Fruit fly (Drosophila melanogaster) whole organism, embryonic: ENCODE data around the gene vnd.

ENCODE experiments used
- B-H2 ChIP-seq: fragments of 200-800 bp; sonication (Bioruptor generic); optimal IDR thresholded peaks from 2 replicates; lab custom pipeline; 2018; ENCODE audit warnings: missing biosample characterization, mild to moderate bottlenecking, missing genetic modification characterization
- CG11695 ChIP-seq: fragments of 200-800 bp; sonication (Bioruptor generic); IDR thresholded peaks from 3 replicates; pipeline ENCODE4 v1.3.6; 2022; ENCODE audit warnings: missing biosample characterization, missing genetic modification characterization
- CG12769 ChIP-seq: fragments of 200-800 bp; sonication (Bioruptor generic); optimal IDR thresholded peaks from 2 replicates; lab custom pipeline; 2019; ENCODE audit warnings: missing biosample characterization, mild to moderate bottlenecking, missing genetic modification characterization, moderate library complexity
- CG12942 ChIP-seq: fragments of 200-800 bp; sonication (Bioruptor generic); optimal IDR thresholded peaks from 3 replicates; lab custom pipeline; 2016; ENCODE audit warnings: missing biosample characterization, missing genetic modification characterization
- CG13123 ChIP-seq: fragments of 200-800 bp; sonication (Bioruptor generic); optimal IDR thresholded peaks from 2 replicates; lab custom pipeline; 2016; ENCODE audit warnings: missing biosample characterization, missing genetic modification characterization
- CG15269 ChIP-seq: fragments of 200-800 bp; sonication (Bioruptor generic); optimal IDR thresholded peaks from 2 replicates; lab custom pipeline; 2018; ENCODE audit warnings: missing biosample characterization, mild to moderate bottlenecking, missing genetic modification characterization, moderate library complexity
- CG1529 ChIP-seq: fragments of 200-800 bp; sonication (Bioruptor generic); optimal IDR thresholded peaks from 3 replicates; lab custom pipeline; 2018; ENCODE audit warnings: missing biosample characterization, missing genetic modification characterization
- CG15696 ChIP-seq: fragments of 200-800 bp; sonication (Bioruptor generic); optimal IDR thresholded peaks from 2 replicates; lab custom pipeline; 2019; ENCODE audit warnings: missing biosample characterization, mild to moderate bottlenecking, missing genetic modification characterization, moderate library complexity
- CG17328 ChIP-seq: fragments of 200-800 bp; sonication (Bioruptor generic); IDR thresholded peaks from 2 replicates; pipeline ENCODE4 v1.3.6; 2022; ENCODE audit warnings: missing biosample characterization, missing genetic modification characterization
- CG2116 ChIP-seq: fragments of 200-800 bp; sonication (Bioruptor generic); optimal IDR thresholded peaks from 3 replicates; lab custom pipeline; 2018; ENCODE audit warnings: missing biosample characterization, mild to moderate bottlenecking, missing genetic modification characterization
- CG32772 ChIP-seq: fragments of 200-800 bp; sonication (Bioruptor generic); IDR thresholded peaks from 2 replicates; pipeline ENCODE4 v1.3.6; 2022; ENCODE audit warnings: missing biosample characterization, missing genetic modification characterization
- CG33213 ChIP-seq: fragments of 200-800 bp; sonication (Bioruptor generic); optimal IDR thresholded peaks from 3 replicates; lab custom pipeline; 2016; ENCODE audit warnings: missing biosample characterization, missing genetic modification characterization
- CG34224 ChIP-seq: fragments of 200-800 bp; sonication (Bioruptor generic); IDR thresholded peaks from 3 replicates; pipeline ENCODE4 v1.3.6; 2022; ENCODE audit warnings: missing biosample characterization, missing genetic modification characterization; ENCODE audit not compliant: partially characterized antibody
- CG34422 ChIP-seq: fragments of 200-800 bp; sonication (Bioruptor generic); IDR thresholded peaks from 3 replicates; pipeline ENCODE4 v1.3.6; 2022; ENCODE audit warnings: missing biosample characterization, missing genetic modification characterization
- CG4360 ChIP-seq: fragments of 200-800 bp; sonication (Bioruptor generic); IDR thresholded peaks from 2 replicates; pipeline ENCODE4 v1.3.6; 2022; ENCODE audit warnings: missing biosample characterization, missing genetic modification characterization
- CG43689 ChIP-seq: fragments of 200-800 bp; sonication (Bioruptor generic); IDR thresholded peaks from 2 replicates; pipeline ENCODE4 v1.3.6; 2022; ENCODE audit warnings: missing biosample characterization, missing genetic modification characterization
- CG7372 ChIP-seq: fragments of 200-800 bp; sonication (Bioruptor generic); IDR thresholded peaks from 2 replicates; pipeline ENCODE4 v1.3.6; 2022; ENCODE audit warnings: missing biosample characterization, missing genetic modification characterization
- CG7556 ChIP-seq: fragments of 200-800 bp; sonication (Bioruptor generic); optimal IDR thresholded peaks from 2 replicates; lab custom pipeline; 2017; ENCODE audit warnings: missing biosample characterization, mild to moderate bottlenecking, missing genetic modification characterization
- CG8924 ChIP-seq: fragments of 200-800 bp; optimal IDR thresholded peaks from 3 replicates; lab custom pipeline; 2019; ENCODE audit warnings: missing biosample characterization, mild to moderate bottlenecking, missing genetic modification characterization, moderate library complexity
- CHES-1-like ChIP-seq: fragments of 200-800 bp; sonication (Bioruptor generic); optimal IDR thresholded peaks from 2 replicates; lab custom pipeline; 2016; ENCODE audit warnings: missing biosample characterization, missing genetic modification characterization
- CTCF ChIP-seq: fragments of 200-800 bp; sonication (Bioruptor generic); optimal IDR thresholded peaks from 2 replicates; lab custom pipeline; 2017; ENCODE audit warnings: missing biosample characterization, mild to moderate bottlenecking, missing genetic modification characterization, moderate library complexity
- Dip3 ChIP-seq: fragments of 200-800 bp; sonication (Bioruptor generic); optimal IDR thresholded peaks from 3 replicates; lab custom pipeline; 2016; ENCODE audit warnings: missing biosample characterization, missing genetic modification characterization
- Dref ChIP-seq: fragments of 200-800 bp; sonication (Bioruptor generic); IDR thresholded peaks from 2 replicates; pipeline ENCODE4 v1.3.6; 2022; ENCODE audit warnings: missing biosample characterization, missing genetic modification characterization
- Ets65A ChIP-seq: fragments of 200-800 bp; sonication (Bioruptor generic); peaks from one replicate; lab custom pipeline; 2016; ENCODE audit warnings: missing biosample characterization, missing genetic modification characterization
- H2.0 ChIP-seq: fragments of 200-800 bp; sonication (Bioruptor generic); IDR thresholded peaks from 2 replicates; pipeline ENCODE4 v1.3.6; 2022; ENCODE audit warnings: missing biosample characterization, missing genetic modification characterization
- Hmx ChIP-seq: fragments of 200-800 bp; sonication (Bioruptor generic); optimal IDR thresholded peaks from 2 replicates; lab custom pipeline; 2016; ENCODE audit warnings: missing biosample characterization, missing genetic modification characterization
- Mes4 ChIP-seq: fragments of 200-800 bp; sonication (Bioruptor generic); optimal IDR thresholded peaks from 2 replicates; lab custom pipeline; 2016; ENCODE audit warnings: missing biosample characterization, missing genetic modification characterization
- NC2α ChIP-seq: fragments of 200-800 bp; sonication (Bioruptor generic); optimal IDR thresholded peaks from 2 replicates; lab custom pipeline; 2016; ENCODE audit warnings: missing biosample characterization, missing genetic modification characterization
- Optix ChIP-seq: fragments of 200-800 bp; sonication (Bioruptor generic); IDR thresholded peaks from 3 replicates; pipeline ENCODE4 v1.3.6; 2022; ENCODE audit warnings: missing biosample characterization, missing genetic modification characterization
- Spps ChIP-seq: fragments of 200-800 bp; sonication (Bioruptor generic); optimal IDR thresholded peaks from 2 replicates; lab custom pipeline; 2018; ENCODE audit warnings: missing biosample characterization, mild to moderate bottlenecking, missing genetic modification characterization
- Sry-β ChIP-seq: fragments of 200-800 bp; sonication (Bioruptor generic); optimal IDR thresholded peaks from 2 replicates; lab custom pipeline; 2018; ENCODE audit warnings: missing biosample characterization, mild to moderate bottlenecking, missing genetic modification characterization, moderate library complexity
- Ssrp ChIP-seq: fragments of 200-800 bp; sonication (Bioruptor generic); optimal IDR thresholded peaks from 2 replicates; lab custom pipeline; 2018; ENCODE audit warnings: missing biosample characterization, mild to moderate bottlenecking, missing genetic modification characterization, moderate library complexity
- Vsx1 ChIP-seq: fragments of 200-800 bp; sonication (Bioruptor generic); optimal IDR thresholded peaks from 2 replicates; lab custom pipeline; 2017; ENCODE audit warnings: missing biosample characterization, mild to moderate bottlenecking, missing genetic modification characterization, missing genetic modification reagents
- YL-1 ChIP-seq: fragments of 200-800 bp; sonication (Bioruptor generic); optimal IDR thresholded peaks from 3 replicates; lab custom pipeline; 2017; ENCODE audit warnings: missing biosample characterization, mild to moderate bottlenecking, missing genetic modification characterization
- ap ChIP-seq: fragments of 200-800 bp; sonication (Bioruptor generic); IDR thresholded peaks from 2 replicates; pipeline ENCODE4 v1.3.6; 2022; ENCODE audit warnings: missing biosample characterization, missing genetic modification characterization
- az2 ChIP-seq: fragments of 200-800 bp; sonication (Bioruptor generic); optimal IDR thresholded peaks from 3 replicates; lab custom pipeline; 2016; ENCODE audit warnings: missing biosample characterization, missing genetic modification characterization
- chn ChIP-seq: fragments of 200-800 bp; sonication (Bioruptor generic); optimal IDR thresholded peaks from 2 replicates; lab custom pipeline; 2016; ENCODE audit warnings: missing biosample characterization, missing genetic modification characterization
- cwo ChIP-seq: fragments of 200-800 bp; sonication (Bioruptor generic); optimal IDR thresholded peaks from 3 replicates; lab custom pipeline; 2017; ENCODE audit warnings: missing biosample characterization, missing genetic modification characterization, mild to moderate bottlenecking, moderate library complexity, missing genetic modification reagents
- da ChIP-seq: fragments of 200-800 bp; sonication (Bioruptor generic); optimal IDR thresholded peaks from 2 replicates; lab custom pipeline; 2016; ENCODE audit warnings: missing biosample characterization, missing genetic modification characterization
- dimm ChIP-seq: fragments of 200-800 bp; sonication (Bioruptor generic); IDR thresholded peaks from 2 replicates; pipeline ENCODE4 v1.3.6; 2022; ENCODE audit warnings: missing biosample characterization, missing genetic modification characterization
- eyg ChIP-seq: fragments of 200-800 bp; sonication (Bioruptor generic); optimal IDR thresholded peaks from 3 replicates; lab custom pipeline; 2016; ENCODE audit warnings: missing biosample characterization, missing genetic modification characterization
- jing ChIP-seq: fragments of 200-800 bp; sonication (Bioruptor generic); optimal IDR thresholded peaks from 2 replicates; lab custom pipeline; 2018; ENCODE audit warnings: missing biosample characterization, mild to moderate bottlenecking, missing genetic modification characterization
- kni ChIP-seq: fragments of 200-800 bp; sonication (Bioruptor generic); optimal IDR thresholded peaks from 3 replicates; lab custom pipeline; 2017; ENCODE audit warnings: mild to moderate bottlenecking, missing biosample characterization, missing genetic modification reagents, missing genetic modification characterization
- lab ChIP-seq: fragments of 200-800 bp; sonication (Bioruptor generic); optimal IDR thresholded peaks from 3 replicates; lab custom pipeline; 2017; ENCODE audit warnings: missing biosample characterization, missing genetic modification characterization, mild to moderate bottlenecking, moderate library complexity, missing genetic modification reagents
- nau ChIP-seq: fragments of 200-800 bp; sonication (Bioruptor generic); optimal IDR thresholded peaks from 3 replicates; lab custom pipeline; 2017; ENCODE audit warnings: missing biosample characterization, mild to moderate bottlenecking, missing genetic modification characterization, missing genetic modification reagents
- seq ChIP-seq: fragments of 200-800 bp; sonication (Bioruptor generic); IDR thresholded peaks from 2 replicates; pipeline ENCODE4 v1.3.6; 2022; ENCODE audit warnings: missing biosample characterization, missing genetic modification characterization
- ssp ChIP-seq: fragments of 200-800 bp; sonication (Bioruptor generic); IDR thresholded peaks from 2 replicates; pipeline ENCODE4 v1.3.6; 2022; ENCODE audit warnings: missing biosample characterization, missing genetic modification characterization
- stc ChIP-seq: fragments of 200-800 bp; sonication (Bioruptor generic); IDR thresholded peaks from 2 replicates; pipeline ENCODE4 v1.3.6; 2022; ENCODE audit warnings: missing biosample characterization, missing genetic modification characterization
- unpg ChIP-seq: fragments of 200-800 bp; sonication (Bioruptor generic); optimal IDR thresholded peaks from 3 replicates; lab custom pipeline; 2018; ENCODE audit warnings: missing biosample characterization, mild to moderate bottlenecking, missing genetic modification characterization, moderate library complexity
- z ChIP-seq: fragments of 200-800 bp; sonication (Bioruptor generic); IDR thresholded peaks from 3 replicates; pipeline ENCODE4 v1.3.6; 2022; ENCODE audit warnings: missing biosample characterization, missing genetic modification characterization
- zen2 ChIP-seq: fragments of 200-800 bp; sonication (Bioruptor generic); IDR thresholded peaks from 3 replicates; pipeline ENCODE4 v1.3.6; 2022; ENCODE audit warnings: missing biosample characterization, missing genetic modification characterization; ENCODE audit not compliant: partially characterized antibody

vnd gene

dm6 chrX:629239-629821, 47.4 kb downstream of the vnd start, which contains the start of the genes RpL36 and Mybbp1A (continued):
- TF ChIP-seq CG4360 (no peak), CG15269 (peak; percentile 60), z (GFP tag; lab: Robert Waterston, UW) (no peak), CG1529 (GFP tag; lab: Kevin White, UChicago) (peak; percentile 23), dimm (GFP tag; lab: Robert Waterston, UW) (no peak), CHES-1-like (GFP tag; lab: Kevin White, UChicago) (peak; percentile 85), Ets65A (peak; percentile 98), jing (GFP tag; lab: Kevin White, UChicago) (no peak), chn (GFP tag; lab: Kevin White, UChicago) (peak; percentile 72), CG15696 (tag; lab: Kevin White, UChicago) (no peak), CG11695 (GFP tag; lab: Robert Waterston, UW) (0 out of 3 replicates have a peak, but pooled peaks have one; percentile 36), seq (GFP tag; lab: Robert Waterston, UW) (no peak), Mes4 (peak; percentile 89), lab (GFP tag; lab: Kevin White, UChicago) (peak; percentile 87), cwo (GFP tag; lab: Kevin White, UChicago) (peak; percentile 71), YL-1 (peak; percentile 84), B-H2 (GFP tag; lab: Kevin White, UChicago) (peak; percentile 80), CG7372 (peak; percentile 54; the same call in 1 of the 2 replicates), stc (GFP tag; lab: Robert Waterston, UW) (peak; percentile 45), Hmx (GFP tag; lab: Kevin White, UChicago) (no peak), CTCF (peak; percentile 38), unpg (GFP tag; lab: Kevin White, UChicago) (peak; percentile 66), Dref (GFP tag; lab: Robert Waterston, UW) (peak; percentile 91), H2.0 (GFP tag; lab: Robert Waterston, UW) (peak; percentile 66), CG12769 (tag; lab: Kevin White, UChicago) (no peak), da (peak; percentile 66), CG32772 (GFP tag; lab: Robert Waterston, UW) (peak; percentile 70), Sry-β (GFP tag; lab: Kevin White, UChicago) (no peak), kni (GFP tag; lab: Kevin White, UChicago) (peak; percentile 79), CG8924 (tag; lab: Kevin White, UChicago) (peak; percentile 39), NC2α (GFP tag; lab: Kevin White, UChicago) (peak; percentile 61), Spps (no peak), CG43689 (GFP tag; lab: Robert Waterston, UW) (peak; percentile 37; the same call in 1 of the 2 replicates), CG33213 (GFP tag; lab: Kevin White, UChicago) (peak; percentile 82), ap (peak; percentile 58), CG7556 (GFP tag; lab: Kevin White, UChicago) (peak; percentile 49), Optix (GFP tag; lab: Robert Waterston, UW) (peak; percentile 58; the same call in 2 of the 3 replicates), Vsx1 (GFP tag; lab: Kevin White, UChicago) (no peak), CG17328 (GFP tag; lab: Robert Waterston, UW) (peak; percentile 70), zen2 (GFP tag; lab: Robert Waterston, UW) (peak; percentile 80), Ssrp (tag; lab: Kevin White, UChicago) (peak; percentile 5), CG34224 (GFP tag; lab: Robert Waterston, UW) (peak; percentile 84), CG13123 (peak; percentile 32), CG12942 (peak; percentile 52), CG34422 (GFP tag; lab: Robert Waterston, UW) (peak; percentile 79), Dip3 (GFP tag; lab: Kevin White, UChicago) (peak; percentile 59), eyg (GFP tag; lab: Kevin White, UChicago) (peak; percentile 77), ssp (GFP tag; lab: Robert Waterston, UW) (peak; percentile 50), nau (no peak), az2 (GFP tag; lab: Kevin White, UChicago) (peak; percentile 58), CG2116 (GFP tag; lab: Kevin White, UChicago) (peak; percentile 93)
